Fruit fly (Drosophila melanogaster) whole organism, pupa: Measurements from ENCODE around the gene CG10584.

ENCODE experiments used
- D1 ChIP-seq: fragments of 200-800 bp; sonication (Bioruptor generic); optimal IDR thresholded peaks from 2 replicates; lab custom pipeline; 2018; ENCODE audit warnings: missing biosample characterization, mild to moderate bottlenecking, missing genetic modification characterization, moderate library complexity
- EcR ChIP-seq: fragments of 200-800 bp; sonication (Bioruptor generic); optimal IDR thresholded peaks from 3 replicates; lab custom pipeline; 2019; ENCODE audit warnings: missing biosample characterization, missing genetic modification characterization, mild to moderate bottlenecking, moderate library complexity, missing genetic modification reagents

- TF ChIP-seq EcR (GFP tag; lab: Kevin White, UChicago) (no peak), D1 (no peak)
These were observed 47.9 kb downstream of the CG10584 start for dm6 chr3L:20983309-20983708.
